Fruit fly (Drosophila melanogaster): ENCODE measurements around the gene bumpel.
A peak's percentile ranks its signal among the peaks of the same experiment; 100 is the strongest.

Gene bumpel

DNA sequence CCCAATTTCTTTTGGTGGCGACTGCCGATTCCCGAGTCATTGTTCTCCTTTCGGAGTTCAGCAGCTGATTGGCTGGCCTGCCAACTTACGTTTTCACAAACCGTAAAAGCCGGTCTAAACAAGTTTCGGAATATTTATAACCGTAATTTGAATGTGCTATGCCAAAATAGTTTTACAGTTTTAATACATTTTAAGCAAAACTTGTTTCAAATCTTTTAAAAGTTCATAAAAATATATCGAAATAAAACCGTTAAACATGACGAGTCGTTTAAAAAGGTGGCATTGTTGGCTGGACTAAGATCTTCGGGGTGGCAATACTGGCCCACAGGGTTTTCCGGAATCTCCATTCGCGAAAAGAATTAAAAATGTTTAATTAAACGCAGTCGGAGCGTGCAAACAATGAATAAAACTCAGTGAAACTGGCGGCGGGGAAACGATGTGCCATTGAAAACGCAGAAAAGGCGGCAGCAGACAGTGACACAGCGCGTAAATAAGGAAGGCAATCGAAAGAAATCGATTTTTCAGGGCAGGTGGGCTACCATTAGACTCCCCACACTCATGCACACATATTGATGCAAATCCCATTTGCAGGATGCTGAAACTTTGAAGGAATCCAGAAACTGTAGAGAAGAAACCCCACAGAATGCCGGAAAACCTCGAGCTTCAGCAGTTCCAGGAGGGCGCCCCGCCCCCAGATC, 17.2 kb upstream of the bumpel start, which contains the start of the genes Exd2 and CG5281 (continued):
- TF ChIP-seq CG3032 (tag; optimal IDR thresholded peaks at IDR 0.05): peak; percentile 20
- TF ChIP-seq Lpt (GFP tag; optimal IDR thresholded peaks at IDR 0.05): no peak

DNA sequence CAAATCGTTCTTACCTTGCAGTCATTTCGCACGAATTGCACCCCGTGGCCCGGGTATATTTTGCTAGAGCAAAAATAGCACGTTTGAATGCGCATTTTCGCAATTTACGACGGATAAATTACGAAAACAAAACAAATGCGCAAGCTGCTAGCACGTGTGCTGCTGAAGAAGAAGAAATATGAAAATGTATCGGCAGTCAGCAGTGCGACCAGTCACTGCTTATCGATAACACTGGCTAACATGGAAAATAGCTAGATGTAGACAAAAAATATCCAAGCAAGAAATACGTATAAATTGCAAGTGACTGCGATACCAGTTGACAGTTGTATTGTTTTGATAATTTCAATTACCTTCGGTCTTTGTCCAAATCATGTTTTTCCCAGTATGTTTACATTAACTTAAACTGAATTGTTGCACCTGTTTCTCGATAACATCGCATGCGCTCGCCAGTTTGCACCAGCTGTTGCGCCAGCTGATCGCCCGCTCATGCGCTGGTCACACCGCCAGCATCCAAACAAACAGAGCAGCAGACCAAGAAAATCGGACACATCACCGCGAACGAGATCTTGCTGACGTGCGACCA, 13.0 kb upstream of the bumpel start, which contains the start of the genes RpL24-like and CG5276:
TSS of gene RpL24-like (minus strand) at position 188 of the 583 bp plus-strand sequence.
TSS of gene CG5276 (plus strand) at position 344 of the 583 bp plus-strand sequence.
- TF ChIP-seq Lpt (GFP tag; optimal IDR thresholded peaks at IDR 0.05) (no peak), Sox14 (GFP tag; optimal IDR thresholded peaks at IDR 0.05) (peak; percentile 25), esn (GFP tag; optimal IDR thresholded peaks at IDR 0.05) (no peak), fkh (GFP tag; optimal IDR thresholded peaks at IDR 0.05) (peak; percentile 84), vri (GFP tag; optimal IDR thresholded peaks at IDR 0.05) (no peak)

DNA sequence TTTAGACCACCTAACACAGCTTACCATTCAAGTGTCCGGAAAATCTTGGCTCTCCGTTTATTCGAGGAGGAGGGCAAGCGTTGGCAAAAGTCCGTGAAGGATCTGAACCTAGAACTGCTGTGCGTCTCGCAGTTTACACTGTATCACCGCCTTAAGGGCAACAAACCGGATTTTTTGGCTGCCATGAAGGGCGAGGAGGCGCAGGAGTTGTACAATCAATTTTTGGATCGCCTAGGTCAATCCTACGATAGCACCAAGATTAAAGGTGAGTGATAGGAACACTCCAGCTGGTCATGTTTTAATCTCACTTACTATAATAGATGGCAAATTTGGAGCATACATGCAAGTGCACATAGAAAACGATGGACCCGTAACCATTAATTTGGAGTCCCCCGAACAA, 11.8 kb upstream of the bumpel start:
- TF ChIP-seq svp (GFP tag) (peak; percentile 88), net (GFP tag; optimal IDR thresholded peaks at IDR 0.05) (no peak), CG6163 (GFP tag; IDR thresholded peaks at IDR 0.05) (no peak), Sox14 (GFP tag; optimal IDR thresholded peaks at IDR 0.05) (no peak), eg (GFP tag; IDR thresholded peaks at IDR 0.05) (no peak)

DNA sequence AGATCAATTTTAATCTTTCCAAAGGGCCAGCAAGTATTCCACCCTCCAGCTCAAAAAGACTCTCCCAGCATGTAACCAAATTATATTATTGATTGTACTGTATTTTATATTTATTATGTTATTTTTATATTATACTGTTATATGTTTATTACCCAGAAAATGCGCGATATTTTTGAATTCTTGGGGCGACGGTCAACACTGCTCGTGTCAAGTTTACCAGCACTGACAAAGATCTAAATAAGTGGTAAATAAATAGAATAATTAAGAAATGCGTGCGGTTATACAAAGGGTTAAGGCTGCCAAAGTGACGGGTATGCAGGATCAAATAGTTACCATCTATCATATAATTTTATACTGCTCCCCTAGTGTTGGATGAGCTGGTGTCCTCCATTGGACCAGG, 11.3 kb upstream of the bumpel start, which contains the start of gene Dtd:
TSS of gene Dtd (plus strand) at position 248 of the 400 bp plus-strand sequence.
- TF ChIP-seq CG6792 (GFP tag; optimal IDR thresholded peaks at IDR 0.05): no peak
- no peak for TF ChIP-seq lz (GFP tag; optimal IDR thresholded peaks at IDR 0.05)
- no peak for TF ChIP-seq fkh (GFP tag; optimal IDR thresholded peaks at IDR 0.05)

DNA sequence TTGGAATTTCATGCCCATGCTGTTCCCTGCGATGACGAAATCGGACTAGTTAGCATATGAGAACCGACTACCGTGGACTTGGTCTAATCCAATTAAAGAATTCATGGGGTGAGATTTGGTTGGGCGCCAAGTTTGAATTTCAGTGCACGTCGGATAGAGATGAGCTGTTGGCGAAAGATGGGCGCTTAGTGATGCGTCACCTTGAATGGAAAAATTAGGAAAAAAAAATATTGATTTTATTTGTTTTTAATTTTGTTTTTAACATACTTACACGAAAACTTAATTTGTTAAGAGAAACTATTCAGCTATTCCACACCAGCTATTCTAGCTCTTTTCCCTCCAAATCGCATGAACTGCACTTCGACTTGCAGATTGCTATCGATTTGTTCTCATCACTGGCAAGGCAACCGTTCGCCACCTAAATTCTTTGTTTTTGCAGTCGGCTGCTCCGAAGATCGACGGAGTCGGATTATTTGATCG, 3.2 kb upstream of the bumpel start, which contains the start of the genes ninaG and Sptz:
TSS of gene ninaG (minus strand) at position 51 of the 480 bp plus-strand sequence.
TSS of gene Sptz (plus strand) at position 450 of the 480 bp plus-strand sequence.
- peak; percentile 93 for TF ChIP-seq CG11902 (GFP tag; optimal IDR thresholded peaks at IDR 0.05)
- TF ChIP-seq CG6808 (GFP tag; optimal IDR thresholded peaks at IDR 0.05): no peak
- no peak for TF ChIP-seq Met (GFP tag; optimal IDR thresholded peaks at IDR 0.05)
- peak; percentile 92 for TF ChIP-seq eg (GFP tag; IDR thresholded peaks at IDR 0.05)
- peak; percentile 77 for TF ChIP-seq fd59A (GFP tag; optimal IDR thresholded peaks at IDR 0.05)
- TF ChIP-seq Ets96B (tag; optimal IDR thresholded peaks at IDR 0.05): peak; percentile 88
- TF ChIP-seq dac (GFP tag; optimal IDR thresholded peaks at IDR 0.05): peak; percentile 89
- peak; percentile 93 for TF ChIP-seq CG3919 (GFP tag; optimal IDR thresholded peaks at IDR 0.05)
- TF ChIP-seq vri (GFP tag; optimal IDR thresholded peaks at IDR 0.05): no peak
- TF ChIP-seq Hr4 (GFP tag; optimal IDR thresholded peaks at IDR 0.05): no peak
- peak; percentile 94 for TF ChIP-seq OdsH (GFP tag; optimal IDR thresholded peaks at IDR 0.05)
- peak; percentile 87 for TF ChIP-seq Lpt (GFP tag; optimal IDR thresholded peaks at IDR 0.05)
- no peak for TF ChIP-seq fkh (GFP tag; optimal IDR thresholded peaks at IDR 0.05)
- TF ChIP-seq Blimp-1 (GFP tag; optimal IDR thresholded peaks at IDR 0.05): peak; percentile 76
- peak; percentile 85 for TF ChIP-seq CG8632 (GFP tag; optimal IDR thresholded peaks at IDR 0.05)
- TF ChIP-seq Eip78C (GFP tag): peak; percentile 98
- TF ChIP-seq cyc (GFP tag; optimal IDR thresholded peaks at IDR 0.05): peak; percentile 97
- peak; percentile 90 for TF ChIP-seq CG11294 (GFP tag; IDR thresholded peaks at IDR 0.05)
- peak; percentile 95 for TF ChIP-seq esn (GFP tag; optimal IDR thresholded peaks at IDR 0.05)
- peak; percentile 86 for TF ChIP-seq CG34406 (GFP tag; optimal IDR thresholded peaks at IDR 0.05)
- no peak for TF ChIP-seq CG7368 (GFP tag; optimal IDR thresholded peaks at IDR 0.05)
- no peak for TF ChIP-seq fd85E (GFP tag; optimal IDR thresholded peaks at IDR 0.05)
- TF ChIP-seq ss (GFP tag; optimal IDR thresholded peaks at IDR 0.05): no peak
- peak; percentile 93 for TF ChIP-seq topi (GFP tag; optimal IDR thresholded peaks at IDR 0.05)
- TF ChIP-seq Gug (GFP tag; IDR thresholded peaks at IDR 0.05): peak; percentile 94
- peak; percentile 76 for TF ChIP-seq Eip93F (GFP tag; optimal IDR thresholded peaks at IDR 0.05)
- peak; percentile 91 for TF ChIP-seq CG6792 (GFP tag; optimal IDR thresholded peaks at IDR 0.05)
- peak; percentile 96 for TF ChIP-seq acj6 (GFP tag; optimal IDR thresholded peaks at IDR 0.05)
- peak; percentile 94 for TF ChIP-seq Sox15 (GFP tag; optimal IDR thresholded peaks at IDR 0.05)
- TF ChIP-seq spab (GFP tag; optimal IDR thresholded peaks at IDR 0.05): no peak
- peak; percentile 93 for TF ChIP-seq Smox (GFP tag; optimal IDR thresholded peaks at IDR 0.05)
- TF ChIP-seq CG9139 (GFP tag; optimal IDR thresholded peaks at IDR 0.05): no peak
- TF ChIP-seq CG8119 (GFP tag; IDR thresholded peaks at IDR 0.05): peak; percentile 88
- peak; percentile 98 for TF ChIP-seq svp (GFP tag)
- peak; percentile 89 for TF ChIP-seq CG3032 (tag; optimal IDR thresholded peaks at IDR 0.05)
- peak; percentile 90 for TF ChIP-seq achi (GFP tag; optimal IDR thresholded peaks at IDR 0.05)
